Fruit fly (Drosophila melanogaster) whole organism, embryonic: Measurements from ENCODE around the gene CG42540.
A peak's percentile ranks its signal among the peaks of the same experiment; 100 is the strongest.

Experiments used
- Adf1 ChIP-seq: fragments of 200-800 bp; sonication (Bioruptor generic); IDR thresholded peaks from 2 replicates; pipeline ENCODE4 v1.3.6; 2022; ENCODE audit warnings: missing biosample characterization, missing genetic modification characterization
- Atf6 ChIP-seq: fragments of 200-800 bp; sonication (Bioruptor generic); IDR thresholded peaks from 2 replicates; pipeline ENCODE4 v1.3.6; 2022; ENCODE audit warnings: missing biosample characterization, missing genetic modification characterization
- Blimp-1 ChIP-seq: fragments of 200-800 bp; sonication (Bioruptor generic); optimal IDR thresholded peaks from 3 replicates; lab custom pipeline; 2018; ENCODE audit warnings: missing biosample characterization, missing genetic modification characterization, mild to moderate bottlenecking, moderate library complexity, missing genetic modification reagents
- CG10543 ChIP-seq: fragments of 200-800 bp; sonication (Bioruptor generic); optimal IDR thresholded peaks from 3 replicates; lab custom pipeline; 2017; ENCODE audit warnings: missing biosample characterization, mild to moderate bottlenecking, missing genetic modification characterization, moderate library complexity
- CG11456 ChIP-seq: fragments of 200-800 bp; sonication (Bioruptor generic); IDR thresholded peaks from 3 replicates; pipeline ENCODE4 v1.3.6; 2022; ENCODE audit warnings: missing biosample characterization, missing genetic modification characterization
- CG14441 ChIP-seq: fragments of 200-800 bp; sonication (Bioruptor generic); IDR thresholded peaks from 2 replicates; pipeline ENCODE4 v1.3.6; 2022; ENCODE audit warnings: missing biosample characterization, missing genetic modification characterization
- CG15269 ChIP-seq: fragments of 200-800 bp; sonication (Bioruptor generic); optimal IDR thresholded peaks from 2 replicates; lab custom pipeline; 2018; ENCODE audit warnings: missing biosample characterization, mild to moderate bottlenecking, missing genetic modification characterization, moderate library complexity
- CG15479 ChIP-seq: fragments of 200-800 bp; sonication (Bioruptor generic); optimal IDR thresholded peaks from 3 replicates; lab custom pipeline; 2019; ENCODE audit warnings: missing biosample characterization, mild to moderate bottlenecking, missing genetic modification characterization, moderate library complexity
- CG1832 ChIP-seq: fragments of 200-800 bp; sonication (Bioruptor generic); optimal IDR thresholded peaks from 2 replicates; lab custom pipeline; 2017; ENCODE audit warnings: missing biosample characterization, mild to moderate bottlenecking, missing genetic modification characterization, inconsistent platforms
- CG2199 ChIP-seq: fragments of 200-800 bp; sonication (Bioruptor generic); IDR thresholded peaks from 3 replicates; pipeline ENCODE4 v1.3.6; 2022; ENCODE audit warnings: missing biosample characterization, missing genetic modification characterization
- CG32532 ChIP-seq: fragments of 200-800 bp; sonication (Bioruptor generic); IDR thresholded peaks from 2 replicates; pipeline ENCODE4 v1.3.6; 2022; ENCODE audit warnings: missing biosample characterization, missing genetic modification characterization
- CG34224 ChIP-seq: fragments of 200-800 bp; sonication (Bioruptor generic); IDR thresholded peaks from 3 replicates; pipeline ENCODE4 v1.3.6; 2022; ENCODE audit warnings: missing biosample characterization, missing genetic modification characterization; ENCODE audit not compliant: partially characterized antibody
- CG3847 ChIP-seq: fragments of 200-800 bp; sonication (Bioruptor generic); IDR thresholded peaks from 2 replicates; pipeline ENCODE4 v1.3.6; 2022; ENCODE audit warnings: missing biosample characterization, missing genetic modification characterization
- CG3995 ChIP-seq: fragments of 200-800 bp; sonication (Bioruptor generic); optimal IDR thresholded peaks from 3 replicates; lab custom pipeline; 2016; ENCODE audit warnings: missing biosample characterization, missing genetic modification characterization
- CG8290 ChIP-seq, 3 experiments: fragments of 200-800 bp; sonication (Bioruptor generic); optimal IDR thresholded peaks; 2 replicates each; lab custom pipeline; 2016 to 2019; ENCODE audit warnings: missing biosample characterization in 3 of 3, missing genetic modification characterization in 3 of 3, mild to moderate bottlenecking in 2 of 3, moderate library complexity in 1 of 3
- CG8359 ChIP-seq: fragments of 200-800 bp; sonication (Bioruptor generic); optimal IDR thresholded peaks from 2 replicates; lab custom pipeline; 2017; ENCODE audit warnings: missing biosample characterization, mild to moderate bottlenecking, missing genetic modification characterization, borderline replicate concordance
- CG8478 ChIP-seq: fragments of >200 bp; optimal IDR thresholded peaks from 2 replicates; lab custom pipeline; 2018
- CG9932 ChIP-seq: fragments of 200-800 bp; sonication (Bioruptor generic); IDR thresholded peaks from 2 replicates; pipeline ENCODE4 v1.3.6; 2022; ENCODE audit warnings: missing biosample characterization, missing genetic modification characterization
- D ChIP-seq, 2 experiments: fragments of 200-800 bp in 1 of 2; fragments of >200 bp in 1 of 2; sonication (Bioruptor generic) in 1 of 2; optimal IDR thresholded peaks; 2 replicates in 1 of 2; 3 replicates in 1 of 2; lab custom pipeline; 2017; ENCODE audit warnings: mild to moderate bottlenecking in 1 of 2, missing biosample characterization in 1 of 2, missing genetic modification characterization in 1 of 2, missing genetic modification reagents in 1 of 2
- Dbx ChIP-seq: fragments of 200-800 bp; sonication (Bioruptor generic); IDR thresholded peaks from 3 replicates; pipeline ENCODE4 v1.3.6; 2022; ENCODE audit warnings: missing biosample characterization, missing genetic modification characterization
- Dip3 ChIP-seq: fragments of 200-800 bp; sonication (Bioruptor generic); optimal IDR thresholded peaks from 3 replicates; lab custom pipeline; 2016; ENCODE audit warnings: missing biosample characterization, missing genetic modification characterization
- Elba2 ChIP-seq: fragments of 200-800 bp; sonication (Bioruptor generic); optimal IDR thresholded peaks from 3 replicates; lab custom pipeline; 2016; ENCODE audit warnings: missing biosample characterization, missing genetic modification characterization
- GATAe ChIP-seq: fragments of 200-800 bp; sonication (Bioruptor generic); conservative IDR thresholded peaks from 2 replicates; pipeline ENCODE4 v1.3.6; 2022; ENCODE audit warnings: missing biosample characterization, missing genetic modification characterization
- HLH4C ChIP-seq: fragments of 200-800 bp; sonication (Bioruptor generic); IDR thresholded peaks from 3 replicates; pipeline ENCODE4 v1.3.6; 2022; ENCODE audit warnings: missing biosample characterization, missing genetic modification characterization; ENCODE audit not compliant: partially characterized antibody
- HmgZ ChIP-seq: fragments of 200-800 bp; sonication (Bioruptor generic); optimal IDR thresholded peaks from 2 replicates; lab custom pipeline; 2018; ENCODE audit warnings: missing biosample characterization, mild to moderate bottlenecking, missing genetic modification characterization
- Hr78 ChIP-seq, 2 experiments: fragments of 200-800 bp in 1 of 2; fragments of >200 bp in 1 of 2; sonication (Bioruptor generic) in 1 of 2; optimal IDR thresholded peaks; 2 replicates each; lab custom pipeline; 2017 to 2019; ENCODE audit warnings: missing biosample characterization in 2 of 2, missing genetic modification characterization in 2 of 2, mild to moderate bottlenecking in 1 of 2, moderate library complexity in 1 of 2
- Med ChIP-seq: fragments of 200-800 bp; sonication (Bioruptor generic); peaks from one replicate; lab custom pipeline; 2016; ENCODE audit warnings: missing biosample characterization, missing genetic modification characterization, mild to moderate bottlenecking, inconsistent platforms, moderate library complexity
- Opbp ChIP-seq: fragments of 200-800 bp; sonication (Bioruptor generic); IDR thresholded peaks from 3 replicates; pipeline ENCODE4 v1.3.6; 2022; ENCODE audit warnings: missing biosample characterization, missing genetic modification characterization; ENCODE audit not compliant: partially characterized antibody
- chm ChIP-seq: fragments of 200-800 bp; sonication (Bioruptor generic); IDR thresholded peaks from 2 replicates; pipeline ENCODE4 v1.3.6; 2022; ENCODE audit warnings: missing biosample characterization, missing genetic modification characterization
- crol ChIP-seq: fragments of 200-800 bp; sonication (Bioruptor generic); IDR thresholded peaks from 2 replicates; pipeline ENCODE4 v1.3.6; 2022; ENCODE audit warnings: missing biosample characterization, missing genetic modification characterization
- dpn ChIP-seq, 2 experiments: fragments of 200-800 bp; sonication (Bioruptor generic); optimal IDR thresholded peaks; 3 replicates each; lab custom pipeline; 2016; ENCODE audit warnings: missing biosample characterization in 2 of 2, missing genetic modification characterization in 2 of 2
- exex ChIP-seq: fragments of 200-800 bp; sonication (Bioruptor generic); optimal IDR thresholded peaks from 4 replicates; lab custom pipeline; 2018; ENCODE audit warnings: missing biosample characterization, mild to moderate bottlenecking, missing genetic modification characterization, moderate library complexity
- ftz-f1 ChIP-seq: fragments of 200-800 bp; sonication (Bioruptor generic); optimal IDR thresholded peaks from 2 replicates; lab custom pipeline; 2016; ENCODE audit warnings: missing biosample characterization, missing genetic modification characterization
- ken ChIP-seq: fragments of 200-800 bp; sonication (Bioruptor generic); IDR thresholded peaks from 3 replicates; pipeline ENCODE4 v1.3.6; 2022; ENCODE audit warnings: missing biosample characterization, missing genetic modification characterization
- klu ChIP-seq: fragments of 200-800 bp; sonication (Bioruptor generic); IDR thresholded peaks from 2 replicates; pipeline ENCODE4 v1.3.6; 2022; ENCODE audit warnings: missing biosample characterization, missing genetic modification characterization
- lab ChIP-seq: fragments of 200-800 bp; sonication (Bioruptor generic); optimal IDR thresholded peaks from 3 replicates; lab custom pipeline; 2017; ENCODE audit warnings: missing biosample characterization, missing genetic modification characterization, mild to moderate bottlenecking, moderate library complexity, missing genetic modification reagents
- oc ChIP-seq: fragments of 200-800 bp; sonication (Bioruptor generic); optimal IDR thresholded peaks from 2 replicates; lab custom pipeline; 2018; ENCODE audit warnings: missing biosample characterization, mild to moderate bottlenecking, missing genetic modification characterization, moderate library complexity
- odd ChIP-seq: fragments of 200-800 bp; sonication (Bioruptor generic); optimal IDR thresholded peaks from 2 replicates; lab custom pipeline; 2017; ENCODE audit warnings: missing biosample characterization, mild to moderate bottlenecking, missing genetic modification characterization
- otp ChIP-seq: fragments of 200-800 bp; sonication (Bioruptor generic); IDR thresholded peaks from 3 replicates; pipeline ENCODE4, ENCODE4 v1.3.6; 2022; ENCODE audit warnings: missing biosample characterization, missing genetic modification characterization
- vvl ChIP-seq: fragments of 200-800 bp; sonication (Bioruptor generic); IDR thresholded peaks from 2 replicates; pipeline ENCODE4 v1.3.6; 2022; ENCODE audit warnings: missing biosample characterization, missing genetic modification characterization
- wor ChIP-seq: fragments of 200-800 bp; sonication (Bioruptor generic); IDR thresholded peaks from 2 replicates; pipeline ENCODE4 v1.3.6; 2022; ENCODE audit warnings: missing biosample characterization, missing genetic modification characterization
- z ChIP-seq: fragments of 200-800 bp; sonication (Bioruptor generic); IDR thresholded peaks from 3 replicates; pipeline ENCODE4 v1.3.6; 2022; ENCODE audit warnings: missing biosample characterization, missing genetic modification characterization

CG42540 gene

dm6 chr3L:4543807-4544197 lies 12.1 kb upstream of the CG42540 start (continued):
- TF ChIP-seq otp (0 out of 3 replicates have a peak, but pooled peaks have one; percentile 39), Blimp-1 (peak; percentile 50), dpn (GFP tag; optimal IDR thresholded peaks at IDR 0.05; lab: Kevin White, UChicago) (no peak), ftz-f1 (GFP tag; lab: Kevin White, UChicago) (peak; percentile 7), vvl (peak; percentile 29; the same call in 1 of the 2 replicates), klu (GFP tag; lab: Robert Waterston, UW) (no peak), Hr78 (GFP tag; optimal IDR thresholded peaks at IDR 0.05; lab: Kevin White, UChicago) (peak in 1 of 2 experiments; percentile 33), CG15479 (peak; percentile 6), GATAe (GFP tag; lab: Robert Waterston, UW) (peak; percentile 51), CG11456 (GFP tag; lab: Robert Waterston, UW) (0 out of 3 replicates have a peak, but pooled peaks have one; percentile 32), oc (tag; lab: Kevin White, UChicago) (peak; percentile 13), Dip3 (GFP tag; lab: Kevin White, UChicago) (no peak), exex (tag; lab: Kevin White, UChicago) (peak; percentile 15), Atf6 (GFP tag; lab: Robert Waterston, UW) (0 out of 2 replicates have a peak, but pooled peaks have one; percentile 16), crol (GFP tag; lab: Robert Waterston, UW) (peak; percentile 86), CG8359 (GFP tag; lab: Kevin White, UChicago) (no peak), D (optimal IDR thresholded peaks at IDR 0.05; lab: Kevin White, UChicago) (no peak), D (GFP tag; optimal IDR thresholded peaks at IDR 0.05; lab: Kevin White, UChicago) (no peak), CG3847 (peak; percentile 11; the same call in 1 of the 2 replicates), CG15269 (tag; lab: Kevin White, UChicago) (peak; percentile 1), CG9932 (GFP tag; lab: Robert Waterston, UW) (0 out of 2 replicates have a peak, but pooled peaks have one; percentile 19), CG8290 (GFP tag; optimal IDR thresholded peaks at IDR 0.05; lab: Kevin White, UChicago) (no peak), CG8290 (tag; optimal IDR thresholded peaks at IDR 0.05; lab: Kevin White, UChicago) (peak in 1 of 2 experiments; percentile 24), Dbx (GFP tag; lab: Robert Waterston, UW) (0 out of 3 replicates have a peak, but pooled peaks have one; percentile 10), CG32532 (GFP tag; lab: Robert Waterston, UW) (0 out of 2 replicates have a peak, but pooled peaks have one; percentile 13), CG3995 (GFP tag; lab: Kevin White, UChicago) (peak; percentile 58), lab (GFP tag; lab: Kevin White, UChicago) (peak; percentile 21), CG34224 (no peak), Elba2 (GFP tag; lab: Kevin White, UChicago) (no peak), CG1832 (GFP tag; lab: Kevin White, UChicago) (peak; percentile 32), CG14441 (GFP tag; lab: Robert Waterston, UW) (0 out of 2 replicates have a peak, but pooled peaks have one; percentile 14), HLH4C (0 out of 3 replicates have a peak, but pooled peaks have one; percentile 12), Med (GFP tag; lab: Kevin White, UChicago) (peak; percentile 78), chm (GFP tag; lab: Robert Waterston, UW) (peak; percentile 53; the same call in 1 of the 2 replicates), z (GFP tag; lab: Robert Waterston, UW) (peak; percentile 32; the same call in 1 of the 3 replicates), CG8478 (no peak), ken (0 out of 3 replicates have a peak, but pooled peaks have one; percentile 33), odd (GFP tag; lab: Kevin White, UChicago) (no peak), wor (GFP tag; lab: Robert Waterston, UW) (no peak), CG10543 (GFP tag; lab: Kevin White, UChicago) (peak; percentile 15), HmgZ (peak; percentile 34), CG2199 (GFP tag; lab: Robert Waterston, UW) (0 out of 3 replicates have a peak, but pooled peaks have one; percentile 38), Adf1 (GFP tag; lab: Robert Waterston, UW) (peak; percentile 64; the same call in 1 of the 2 replicates), Opbp (GFP tag; lab: Robert Waterston, UW) (no peak)
